Worm (Caenorhabditis elegans): ENCODE results near the gene F18E3.13.

The F18E3.13 gene

ce11 chrV:7426594-7426993 is 10.6 kb downstream of the F18E3.13 start, which contains the start of gene srw-68:
TSS of gene srw-68 (minus strand) at chrV:7426694.
- TF ChIP-seq tbx-37 (GFP tag; conservative IDR thresholded peaks at IDR 0.05): no peak
- TF ChIP-seq tra-4 (tag; optimal IDR thresholded peaks at IDR 0.05): no peak
- TF ChIP-seq ceh-13 (GFP tag; optimal IDR thresholded peaks at IDR 0.05): no peak
- no peak for TF ChIP-seq hmg-4 (GFP tag; optimal IDR thresholded peaks at IDR 0.05)
- TF ChIP-seq aly-1 (tag; optimal IDR thresholded peaks at IDR 0.05): no peak
- TF ChIP-seq tbx-11 (GFP tag; IDR thresholded peaks at IDR 0.05): no peak
- TF ChIP-seq hmbx-1 (tag; optimal IDR thresholded peaks at IDR 0.05): no peak
- TF ChIP-seq scrt-1 (GFP tag; IDR thresholded peaks at IDR 0.05): no peak

DNA sequence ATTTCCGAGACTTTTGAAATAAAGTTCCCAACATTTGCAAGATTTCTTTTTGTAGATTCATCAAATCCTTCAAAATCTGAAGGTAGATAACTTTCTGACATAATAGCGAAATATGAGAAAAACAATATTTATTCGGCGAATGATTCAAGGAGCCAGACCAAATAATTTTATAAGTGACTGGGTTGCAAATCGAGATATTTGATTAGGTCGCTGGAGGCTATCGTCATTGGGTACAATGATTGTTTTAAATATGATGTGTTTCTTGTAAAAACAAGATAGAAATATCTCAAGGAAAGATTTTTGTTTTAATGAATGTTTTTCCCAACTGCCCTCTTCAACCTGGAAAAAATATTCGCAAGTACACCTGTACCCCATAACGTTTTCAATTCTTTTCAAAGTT is 12.9 kb downstream of the F18E3.13 start, which contains the start of gene srw-69:
Gene srw-69 (minus strand): TSS at position 101 of the 400 bp plus-strand sequence.
- no peak for TF ChIP-seq ceh-13 (GFP tag; optimal IDR thresholded peaks at IDR 0.05)
- no peak for TF ChIP-seq pes-1 (GFP tag; IDR thresholded peaks at IDR 0.05)
- no peak for TF ChIP-seq ets-7 (tag; optimal IDR thresholded peaks at IDR 0.05)
- TF ChIP-seq hmg-4 (GFP tag; optimal IDR thresholded peaks at IDR 0.05): no peak
- TF ChIP-seq F13C5.2 (tag; optimal IDR thresholded peaks at IDR 0.05): no peak
- no peak for TF ChIP-seq hnd-1 (tag; optimal IDR thresholded peaks at IDR 0.05)
- no peak for TF ChIP-seq ceh-36 (tag; optimal IDR thresholded peaks at IDR 0.05)
- TF ChIP-seq sea-1 (GFP tag; conservative IDR thresholded peaks at IDR 0.05): no peak
- no peak for TF ChIP-seq flt-1 (GFP tag; IDR thresholded peaks at IDR 0.05)
- TF ChIP-seq scrt-1 (GFP tag; IDR thresholded peaks at IDR 0.05): no peak
- no peak for TF ChIP-seq tra-4 (tag; optimal IDR thresholded peaks at IDR 0.05)
- TF ChIP-seq B0310.2 (tag; optimal IDR thresholded peaks at IDR 0.05): no peak
- TF ChIP-seq tbx-37 (GFP tag; conservative IDR thresholded peaks at IDR 0.05): no peak
- no peak for TF ChIP-seq ama-1 (optimal IDR thresholded peaks at IDR 0.05)

ce11 chrV:7431016-7431415 is 15.1 kb downstream of the F18E3.13 start, which contains the start of gene srw-71:
TSS of gene srw-71 (minus strand) at chrV:7431116.
- no peak for TF ChIP-seq tbx-37 (GFP tag; conservative IDR thresholded peaks at IDR 0.05)

DNA sequence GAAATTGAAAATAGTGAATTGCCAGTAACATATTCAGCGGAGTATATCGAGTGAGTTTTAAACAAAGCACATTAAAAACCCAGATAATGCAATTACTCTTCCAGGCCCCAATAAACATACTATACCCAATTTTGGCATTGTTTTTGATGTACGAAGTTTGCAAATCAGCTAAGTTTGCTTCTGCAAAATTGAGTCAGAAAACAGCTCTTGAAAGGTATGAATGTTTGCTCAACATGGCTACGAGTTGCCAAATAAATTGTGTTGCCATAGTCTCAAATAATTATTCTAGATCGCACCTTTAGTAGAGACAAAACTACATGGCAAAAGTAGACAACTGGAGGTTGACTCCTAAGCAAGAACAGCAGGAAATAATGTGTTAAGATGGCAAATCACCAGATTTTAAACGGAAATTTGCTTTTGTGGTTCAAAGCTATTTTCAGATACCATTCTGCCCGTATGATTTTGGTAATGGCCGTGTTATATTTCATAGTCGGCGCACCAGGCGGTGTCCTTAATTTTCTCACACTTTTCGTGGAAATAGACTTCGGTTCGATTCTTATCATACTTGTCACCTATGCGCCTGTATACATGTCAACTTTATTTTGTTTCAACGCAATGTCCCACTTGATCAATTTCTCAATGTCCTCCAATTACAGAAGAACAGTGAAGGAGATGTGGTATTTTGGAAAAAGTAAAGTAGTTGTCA is 16.6 kb downstream of the F18E3.13 start:
- no peak for TF ChIP-seq tra-4 (tag; optimal IDR thresholded peaks at IDR 0.05)

- TF ChIP-seq hnd-1 (tag; optimal IDR thresholded peaks at IDR 0.05) (no peak), F13C5.2 (tag; optimal IDR thresholded peaks at IDR 0.05) (no peak), ets-7 (tag; optimal IDR thresholded peaks at IDR 0.05) (no peak), ama-1 (optimal IDR thresholded peaks at IDR 0.05) (no peak), tra-4 (tag; optimal IDR thresholded peaks at IDR 0.05) (no peak), sea-1 (GFP tag; conservative IDR thresholded peaks at IDR 0.05) (no peak), scrt-1 (GFP tag; IDR thresholded peaks at IDR 0.05) (no peak), aly-1 (tag; optimal IDR thresholded peaks at IDR 0.05) (no peak), hmbx-1 (tag; optimal IDR thresholded peaks at IDR 0.05) (no peak), tbx-37 (GFP tag; conservative IDR thresholded peaks at IDR 0.05) (no peak), pes-1 (GFP tag; IDR thresholded peaks at IDR 0.05) (no peak), B0310.2 (tag; optimal IDR thresholded peaks at IDR 0.05) (no peak), hmg-4 (GFP tag; optimal IDR thresholded peaks at IDR 0.05) (no peak), ceh-36 (tag; optimal IDR thresholded peaks at IDR 0.05) (no peak)
These were observed 18.9 kb downstream of the F18E3.13 start for ce11 chrV:7434805-7435363.

- TF ChIP-seq hmg-4 (GFP tag; optimal IDR thresholded peaks at IDR 0.05) (no peak), tbx-11 (GFP tag; IDR thresholded peaks at IDR 0.05) (no peak), flt-1 (GFP tag; IDR thresholded peaks at IDR 0.05) (no peak), B0310.2 (tag; optimal IDR thresholded peaks at IDR 0.05) (no peak), tbx-37 (GFP tag; conservative IDR thresholded peaks at IDR 0.05) (no peak), ceh-36 (tag; optimal IDR thresholded peaks at IDR 0.05) (no peak), scrt-1 (GFP tag; IDR thresholded peaks at IDR 0.05) (no peak), pes-1 (GFP tag; IDR thresholded peaks at IDR 0.05) (no peak), aly-1 (tag; optimal IDR thresholded peaks at IDR 0.05) (no peak), ama-1 (optimal IDR thresholded peaks at IDR 0.05) (no peak), hmbx-1 (tag; optimal IDR thresholded peaks at IDR 0.05) (no peak), ets-7 (tag; optimal IDR thresholded peaks at IDR 0.05) (no peak), ceh-13 (GFP tag; optimal IDR thresholded peaks at IDR 0.05) (no peak), sea-1 (GFP tag; conservative IDR thresholded peaks at IDR 0.05) (no peak), tra-4 (tag; optimal IDR thresholded peaks at IDR 0.05) (no peak), hnd-1 (tag; optimal IDR thresholded peaks at IDR 0.05) (no peak), F13C5.2 (tag; optimal IDR thresholded peaks at IDR 0.05) (no peak)
These were observed 19.6 kb downstream of the F18E3.13 start, which contains the start of the genes ddo-2 and F25E5.8 for ce11 chrV:7435376-7436204. TSS of gene ddo-2 (minus strand) at chrV:7435705. TSS of gene F25E5.8 (plus strand) at chrV:7435930.

ce11 chrV:7436509-7436908 is 20.5 kb downstream of the F18E3.13 start:
- TF ChIP-seq hnd-1 (tag; optimal IDR thresholded peaks at IDR 0.05) (no peak), aly-1 (tag; optimal IDR thresholded peaks at IDR 0.05) (no peak), pes-1 (GFP tag; IDR thresholded peaks at IDR 0.05) (no peak), scrt-1 (GFP tag; IDR thresholded peaks at IDR 0.05) (no peak), F13C5.2 (tag; optimal IDR thresholded peaks at IDR 0.05) (no peak), flt-1 (GFP tag; IDR thresholded peaks at IDR 0.05) (no peak), ceh-13 (GFP tag; optimal IDR thresholded peaks at IDR 0.05) (no peak)
